Worm (Caenorhabditis elegans) whole organism, young adult: ENCODE measurements around the gene T04F3.5.

Experiments
- F22D6.2 ChIP-seq: sonication (generic microtip); optimal IDR thresholded peaks from 2 replicates; lab custom pipeline; 2016; ENCODE audit warnings: mild to moderate bottlenecking, missing genetic modification characterization, missing compliant biosample characterization
- Y53F4B.3 ChIP-seq: fragments of 200-800 bp; sonication (Bioruptor generic); IDR thresholded peaks from 2 replicates; pipeline ENCODE4 v1.3.6; 2022; ENCODE audit warnings: missing genetic modification reagents, missing genetic modification characterization, missing compliant biosample characterization
- Y95B8A.8 ChIP-seq: fragments of 200-800 bp; sonication (Bioruptor generic); IDR thresholded peaks from 2 replicates; pipeline ENCODE4 v1.3.6; 2022; ENCODE audit warnings: missing genetic modification reagents, missing genetic modification characterization, missing compliant biosample characterization
- ama-1 ChIP-seq, 3 experiments: fragments of 150-350 bp in 1 of 3; sonication (generic microtip) in 2 of 3; optimal IDR thresholded peaks; 2 replicates each; lab custom pipeline; 2014 to 2018; ENCODE audit warnings: missing biosample characterization in 2 of 3, missing genetic modification characterization in 2 of 3, missing genetic modification reagents in 2 of 3
- lin-40 ChIP-seq: sonication (generic microtip); optimal IDR thresholded peaks from 2 replicates; lab custom pipeline; 2016; ENCODE audit warnings: missing genetic modification characterization, mild to moderate bottlenecking, missing compliant biosample characterization, missing genotype, missing genetic modification reagents
- madf-10 ChIP-seq: sonication (generic microtip); optimal IDR thresholded peaks from 2 replicates; lab custom pipeline; 2016; ENCODE audit warnings: mild to moderate bottlenecking, missing genetic modification characterization, missing compliant biosample characterization
- madf-6 ChIP-seq: fragments of 200-800 bp; sonication (Bioruptor generic); IDR thresholded peaks from 2 replicates; pipeline ENCODE4 v1.3.6; 2022; ENCODE audit warnings: missing genetic modification reagents, missing genetic modification characterization, missing compliant biosample characterization
- nfya-1 ChIP-seq: sonication (generic microtip); optimal IDR thresholded peaks from 2 replicates; lab custom pipeline; 2017; ENCODE audit warnings: antibody characterized with exemption, missing compliant biosample characterization, missing genetic modification characterization, borderline replicate concordance; ENCODE audit not compliant: insufficient read depth
- nhr-80 ChIP-seq: sonication (generic microtip); optimal IDR thresholded peaks from 2 replicates; lab custom pipeline; 2016; ENCODE audit warnings: missing genetic modification characterization, missing compliant biosample characterization
- pha-4 ChIP-seq: fragments of 150-350 bp; sonication (generic microtip); optimal IDR thresholded peaks from 2 replicates; lab custom pipeline; 2014; ENCODE audit warnings: missing biosample characterization, missing genetic modification reagents, missing genetic modification characterization
- somi-1 ChIP-seq: fragments of 200-800 bp; sonication (Bioruptor generic); optimal IDR thresholded peaks from 2 replicates; lab custom pipeline; 2018; ENCODE audit warnings: mild to moderate bottlenecking, missing genetic modification characterization, missing compliant biosample characterization

DNA sequence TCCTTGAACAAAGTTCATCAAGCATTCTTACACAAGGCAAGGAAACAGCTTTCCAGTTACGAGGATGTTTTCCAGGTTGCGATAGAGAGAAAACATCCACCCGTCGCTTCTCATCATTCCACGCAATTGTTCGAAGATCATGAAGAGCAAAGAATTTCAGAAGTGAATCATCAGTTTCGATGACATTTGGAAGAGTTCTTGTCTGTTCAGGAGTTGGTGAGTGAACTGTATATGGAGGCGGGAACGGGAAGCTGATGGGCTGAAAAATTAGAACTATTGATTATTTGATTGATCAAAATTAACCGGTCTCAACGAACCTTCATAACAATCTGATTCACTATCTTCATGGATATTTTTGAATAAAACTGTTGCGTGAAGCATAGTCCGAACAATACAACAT is 28.4 kb upstream of the T04F3.5 start:
- TF ChIP-seq madf-6 (GFP tag; lab: Robert Waterston, UW), result no peak
- no peak for TF ChIP-seq madf-10
- TF ChIP-seq F22D6.2 (tag; lab: Kevin White, UChicago), result no peak
- TF ChIP-seq nhr-80, result no peak
- TF ChIP-seq pha-4 (tag; lab: Kevin White, UChicago), result no peak
- TF ChIP-seq Y53F4B.3, result no peak
- no peak for TF ChIP-seq lin-40
- no peak for TF ChIP-seq somi-1 (GFP tag; lab: Kevin White, UChicago)
- TF ChIP-seq nfya-1, result no peak
- no peak for TF ChIP-seq ama-1 (optimal IDR thresholded peaks at IDR 0.05; lab: Kevin White, UChicago)
- no peak for TF ChIP-seq ama-1 (GFP tag; optimal IDR thresholded peaks at IDR 0.05; lab: Kevin White, UChicago)
- TF ChIP-seq Y95B8A.8, result no peak
